Fruit fly (Drosophila melanogaster) whole organism, embryonic: Measurements from ENCODE around the gene Trs20.

Experiments used
- CG1233 ChIP-seq: fragments of 200-800 bp; sonication (Bioruptor generic); optimal IDR thresholded peaks from 4 replicates; lab custom pipeline; 2018; ENCODE audit warnings: missing biosample characterization, mild to moderate bottlenecking, missing genetic modification characterization
- CG18619 ChIP-seq: fragments of 200-800 bp; sonication (Bioruptor generic); optimal IDR thresholded peaks from 3 replicates; lab custom pipeline; 2017; ENCODE audit warnings: missing biosample characterization, mild to moderate bottlenecking, missing genetic modification characterization
- H2.0 ChIP-seq: fragments of 200-800 bp; sonication (Bioruptor generic); IDR thresholded peaks from 2 replicates; pipeline ENCODE4 v1.3.6; 2022; ENCODE audit warnings: missing biosample characterization, missing genetic modification characterization
- Myb ChIP-seq: fragments of 200-800 bp; sonication (Bioruptor generic); optimal IDR thresholded peaks from 2 replicates; lab custom pipeline; 2016; ENCODE audit warnings: missing biosample characterization, missing genetic modification characterization
- fd96Cb ChIP-seq: fragments of 200-800 bp; sonication (Bioruptor generic); optimal IDR thresholded peaks from 2 replicates; lab custom pipeline; 2018; ENCODE audit warnings: missing biosample characterization, mild to moderate bottlenecking, missing genetic modification characterization, moderate library complexity
- tgo ChIP-seq: fragments of 200-800 bp; sonication (Bioruptor generic); IDR thresholded peaks from 3 replicates; pipeline ENCODE4 v1.3.6; 2022; ENCODE audit warnings: missing biosample characterization, missing genetic modification characterization

DNA sequence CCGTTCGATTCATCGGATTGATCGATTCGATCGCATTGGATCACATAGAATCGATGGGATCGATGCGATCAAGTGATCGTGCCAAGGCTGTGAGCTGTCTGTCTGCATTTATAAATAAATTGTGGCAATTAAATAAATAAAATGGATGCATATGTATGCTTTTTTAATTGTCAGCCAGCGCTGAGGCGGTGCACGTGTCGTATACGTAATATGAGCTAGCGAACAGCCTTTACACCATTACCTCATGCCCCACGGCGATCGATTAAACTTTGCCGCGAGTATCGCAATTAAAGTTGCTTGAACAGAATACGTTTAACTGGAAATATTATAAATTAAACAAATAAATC lies 35.5 kb upstream of the Trs20 start:
- TF ChIP-seq H2.0 (GFP tag; lab: Robert Waterston, UW) (no peak), fd96Cb (tag; lab: Kevin White, UChicago) (no peak), Myb (GFP tag; lab: Kevin White, UChicago) (no peak), CG18619 (GFP tag; lab: Kevin White, UChicago) (no peak), CG1233 (GFP tag; lab: Kevin White, UChicago) (no peak), tgo (GFP tag; lab: Robert Waterston, UW) (no peak)
